Worm (Caenorhabditis elegans) whole organism, late embryonic: Measurements from ENCODE around the gene unc-78.
A peak's percentile ranks its signal among the peaks of the same experiment; 100 is the strongest.

Source experiments
- C38D4.7 ChIP-seq: fragments of 200-800 bp; sonication (Bioruptor generic); optimal IDR thresholded peaks from 2 replicates; lab custom pipeline; 2018; ENCODE audit warnings: mild to moderate bottlenecking, missing genetic modification characterization, moderate library complexity, missing compliant biosample characterization
- F13H6.1 ChIP-seq: sonication (generic microtip); optimal IDR thresholded peaks from 2 replicates; lab custom pipeline; 2016; ENCODE audit warnings: missing genetic modification characterization, missing compliant biosample characterization
- ahr-1 ChIP-seq: sonication (generic microtip); optimal IDR thresholded peaks from 2 replicates; lab custom pipeline; 2016; ENCODE audit warnings: missing genetic modification characterization, missing compliant biosample characterization
- ceh-19 ChIP-seq: fragments of 200-800 bp; sonication (Bioruptor generic); optimal IDR thresholded peaks from 2 replicates; lab custom pipeline; 2018; ENCODE audit warnings: mild to moderate bottlenecking, missing genetic modification characterization, missing compliant biosample characterization
- ceh-2 ChIP-seq: sonication (generic microtip); optimal IDR thresholded peaks from 2 replicates; lab custom pipeline; 2016; ENCODE audit warnings: missing genotype, missing genetic modification characterization, missing compliant biosample characterization
- ceh-22 ChIP-seq: sonication (generic microtip); optimal IDR thresholded peaks from 2 replicates; lab custom pipeline; 2017; ENCODE audit warnings: missing biosample characterization, missing genetic modification characterization
- ceh-24 ChIP-seq: sonication (generic microtip); optimal IDR thresholded peaks from 2 replicates; lab custom pipeline; 2016; ENCODE audit warnings: mild to moderate bottlenecking, missing genetic modification characterization, missing compliant biosample characterization
- ceh-30 ChIP-seq: fragments of 150-350 bp; optimal IDR thresholded peaks from 2 replicates; lab custom pipeline; 2014; ENCODE audit warnings: missing biosample characterization, missing genetic modification characterization
- ceh-31 ChIP-seq: sonication (generic microtip); optimal IDR thresholded peaks from 2 replicates; lab custom pipeline; 2016; ENCODE audit warnings: missing genetic modification characterization, missing compliant biosample characterization
- ceh-48 ChIP-seq: sonication (generic microtip); optimal IDR thresholded peaks from 2 replicates; lab custom pipeline; 2016; ENCODE audit warnings: missing genetic modification characterization, inconsistent platforms, missing compliant biosample characterization
- ceh-6 ChIP-seq: fragments of 200-800 bp; sonication (Bioruptor generic); optimal IDR thresholded peaks from 2 replicates; lab custom pipeline; 2018; ENCODE audit warnings: mild to moderate bottlenecking, missing genetic modification characterization, missing compliant biosample characterization
- che-1 ChIP-seq: sonication (generic microtip); optimal IDR thresholded peaks from 2 replicates; lab custom pipeline; 2016; ENCODE audit warnings: mild to moderate bottlenecking, missing genetic modification characterization, missing compliant biosample characterization
- elt-4 ChIP-seq: sonication (generic microtip); optimal IDR thresholded peaks from 2 replicates; lab custom pipeline; 2016; ENCODE audit warnings: missing genetic modification characterization, missing compliant biosample characterization
- ets-4 ChIP-seq: sonication (generic microtip); optimal IDR thresholded peaks from 2 replicates; lab custom pipeline; 2016; ENCODE audit warnings: missing genetic modification characterization, missing compliant biosample characterization
- fax-1 ChIP-seq: sonication (generic microtip); optimal IDR thresholded peaks from 2 replicates; lab custom pipeline; 2016; ENCODE audit warnings: missing genotype, missing genetic modification characterization, missing compliant biosample characterization
- fkh-6 ChIP-seq: sonication (generic microtip); optimal IDR thresholded peaks from 2 replicates; lab custom pipeline; 2016; ENCODE audit warnings: missing genetic modification characterization, missing compliant biosample characterization
- hlh-15 ChIP-seq: sonication (generic microtip); optimal IDR thresholded peaks from 2 replicates; lab custom pipeline; 2016; ENCODE audit warnings: missing genetic modification characterization, missing compliant biosample characterization
- hlh-6 ChIP-seq: sonication (generic microtip); optimal IDR thresholded peaks from 2 replicates; lab custom pipeline; 2016; ENCODE audit warnings: missing genotype, missing genetic modification characterization, missing compliant biosample characterization
- hlh-8 ChIP-seq: sonication (generic microtip); optimal IDR thresholded peaks from 2 replicates; lab custom pipeline; 2016; ENCODE audit warnings: missing genotype, missing genetic modification characterization, missing compliant biosample characterization
- lin-11 ChIP-seq: fragments of 200-800 bp; sonication (Bioruptor generic); optimal IDR thresholded peaks from 2 replicates; lab custom pipeline; 2018; ENCODE audit warnings: mild to moderate bottlenecking, missing genetic modification characterization, missing compliant biosample characterization
- nhr-11 ChIP-seq: fragments of 150-350 bp; optimal IDR thresholded peaks from 2 replicates; lab custom pipeline; 2014; ENCODE audit warnings: missing biosample characterization, missing genetic modification characterization
- nhr-232 ChIP-seq: sonication (generic microtip); optimal IDR thresholded peaks from 2 replicates; lab custom pipeline; 2016; ENCODE audit warnings: missing genetic modification characterization, missing compliant biosample characterization
- npax-4 ChIP-seq: sonication (generic microtip); optimal IDR thresholded peaks from 2 replicates; lab custom pipeline; 2016; ENCODE audit warnings: missing genetic modification characterization, missing compliant biosample characterization
- pat-9 ChIP-seq: fragments of 200-800 bp; sonication (Bioruptor generic); optimal IDR thresholded peaks from 2 replicates; lab custom pipeline; 2018; ENCODE audit warnings: mild to moderate bottlenecking, missing genetic modification characterization, moderate library complexity, missing compliant biosample characterization
- pax-1 ChIP-seq: fragments of 150-350 bp; optimal IDR thresholded peaks from 2 replicates; lab custom pipeline; 2014; ENCODE audit warnings: missing biosample characterization, missing genetic modification characterization
- pha-2 ChIP-seq: sonication (generic microtip); optimal IDR thresholded peaks from 2 replicates; lab custom pipeline; 2017; ENCODE audit warnings: mild to moderate bottlenecking, missing genetic modification characterization, missing compliant biosample characterization
- pha-4 ChIP-seq: fragments of 150-350 bp; optimal IDR thresholded peaks from 2 replicates; lab custom pipeline; 2018; ENCODE audit warnings: missing biosample characterization, missing genetic modification reagents, missing genetic modification characterization
- pros-1 ChIP-seq: fragments of 150-350 bp; optimal IDR thresholded peaks from 2 replicates; lab custom pipeline; 2014; ENCODE audit warnings: missing biosample characterization, missing genetic modification reagents, missing genetic modification characterization
- ref-2 ChIP-seq: sonication (generic microtip); optimal IDR thresholded peaks from 2 replicates; lab custom pipeline; 2016; ENCODE audit warnings: missing genetic modification characterization, missing compliant biosample characterization
- rnt-1 ChIP-seq: sonication (generic microtip); optimal IDR thresholded peaks from 2 replicates; lab custom pipeline; 2016; ENCODE audit warnings: missing genetic modification characterization, missing compliant biosample characterization
- sox-4 ChIP-seq: sonication (generic microtip); optimal IDR thresholded peaks from 2 replicates; lab custom pipeline; 2017; ENCODE audit warnings: mild to moderate bottlenecking, missing genetic modification characterization, inconsistent platforms, missing compliant biosample characterization
- unc-55 ChIP-seq: sonication (generic microtip); optimal IDR thresholded peaks from 2 replicates; lab custom pipeline; 2017; ENCODE audit warnings: missing biosample characterization, missing genetic modification reagents, missing genetic modification characterization

unc-78 gene

ce11 chrX:3444514-3444913, 33.1 kb upstream of the unc-78 start, which contains the start of gene ZK813.7:
Gene ZK813.7 (plus strand): TSS chrX:3444814.
- no peak for TF ChIP-seq pha-2 (tag; lab: Kevin White, UChicago)

DNA sequence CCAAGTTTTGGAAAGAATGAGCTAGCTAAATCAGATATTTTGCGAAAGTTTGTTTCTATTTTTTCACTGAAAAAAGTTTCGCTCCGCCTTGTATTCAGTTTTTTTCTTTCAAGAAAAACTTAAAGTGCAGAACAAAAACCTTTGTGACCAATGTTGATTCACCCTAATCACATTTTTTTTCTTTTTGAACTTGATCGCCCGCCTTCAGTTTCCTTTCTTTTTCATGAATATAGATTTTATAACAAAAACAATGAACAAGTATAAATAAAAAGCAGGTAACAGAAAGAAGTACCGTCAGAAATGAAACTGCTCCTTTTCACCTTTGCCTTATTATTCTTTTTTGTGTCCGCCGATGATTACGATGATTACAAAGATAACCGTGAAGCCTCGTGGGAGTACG, 32.1 kb upstream of the unc-78 start, which contains the start of gene ZK813.2:
TSS of gene ZK813.2 (plus strand) at position 301 of the 400 bp plus-strand sequence.
- no peak for TF ChIP-seq ahr-1 (tag; lab: Kevin White, UChicago)
- TF ChIP-seq sox-4 (tag; lab: Kevin White, UChicago), result no peak
- TF ChIP-seq elt-4, result no peak
- no peak for TF ChIP-seq lin-11 (tag; lab: Kevin White, UChicago)
- TF ChIP-seq pha-4, result no peak
- no peak for TF ChIP-seq ceh-24
- no peak for TF ChIP-seq ceh-31 (tag; lab: Kevin White, UChicago)
- TF ChIP-seq, all 69 proteins: peak for 0

DNA sequence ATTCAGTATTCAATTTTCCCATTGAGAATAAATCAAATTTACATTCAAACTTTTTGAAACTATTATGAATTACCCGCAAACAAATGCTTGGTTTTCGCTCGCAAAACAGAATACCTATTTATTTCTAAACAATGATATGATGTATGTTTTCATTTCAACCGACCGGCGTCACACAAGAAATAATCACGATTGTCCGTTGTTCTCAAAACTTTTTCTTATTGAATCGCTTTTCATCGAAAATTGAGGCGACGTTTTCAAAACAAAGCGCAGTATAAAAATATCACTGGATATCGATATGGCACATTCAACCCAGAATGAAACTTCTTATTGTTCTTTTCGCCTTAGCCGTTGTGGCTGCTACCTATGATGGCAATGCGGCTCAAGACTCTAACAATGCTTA, 30.1 kb upstream of the unc-78 start, which contains the start of gene ZK813.3:
TSS of gene ZK813.3 (plus strand) at position 301 of the 400 bp plus-strand sequence.
- TF ChIP-seq ceh-24 (no peak), pax-1 (tag; lab: Kevin White, UChicago) (no peak), ets-4 (tag; lab: Kevin White, UChicago) (no peak), ceh-22 (no peak), pros-1 (tag; lab: Kevin White, UChicago) (no peak), ceh-6 (no peak), fkh-6 (tag; lab: Kevin White, UChicago) (no peak), ref-2 (tag; lab: Kevin White, UChicago) (no peak), pat-9 (tag; lab: Kevin White, UChicago) (no peak), hlh-6 (tag; lab: Kevin White, UChicago) (no peak), nhr-232 (tag; lab: Kevin White, UChicago) (no peak), ceh-30 (tag; lab: Kevin White, UChicago) (no peak), fax-1 (tag; lab: Kevin White, UChicago) (no peak), elt-4 (no peak), nhr-11 (tag; lab: Kevin White, UChicago) (no peak), pha-4 (no peak), ceh-2 (tag; lab: Kevin White, UChicago) (no peak), hlh-8 (no peak), C38D4.7 (GFP tag; lab: Kevin White, UChicago) (no peak)

DNA sequence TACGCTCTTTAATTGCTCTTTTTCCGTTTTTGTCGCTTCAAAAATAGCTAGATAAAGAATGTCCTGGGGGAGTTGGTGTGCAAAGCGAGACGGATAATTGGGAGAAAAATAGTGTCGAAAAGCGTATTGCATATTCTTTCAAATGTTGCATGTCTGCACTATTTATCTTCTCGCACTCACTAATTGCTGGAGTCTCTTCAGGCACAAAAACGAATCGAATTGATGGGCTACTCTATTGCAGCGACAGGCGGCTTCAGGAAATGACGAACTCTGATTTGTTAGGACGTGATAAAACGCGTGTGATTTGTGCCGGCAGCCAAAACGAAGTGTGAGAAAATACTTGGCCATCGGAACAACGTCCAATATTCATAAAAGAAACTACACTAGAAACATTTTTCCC, 28.9 kb upstream of the unc-78 start:
- TF ChIP-seq npax-4 (no peak), unc-55 (GFP tag; lab: Kevin White, UChicago) (peak; percentile 55), rnt-1 (tag; lab: Kevin White, UChicago) (peak; percentile 6)
- TF ChIP-seq, all 69 proteins: peak for 2

DNA sequence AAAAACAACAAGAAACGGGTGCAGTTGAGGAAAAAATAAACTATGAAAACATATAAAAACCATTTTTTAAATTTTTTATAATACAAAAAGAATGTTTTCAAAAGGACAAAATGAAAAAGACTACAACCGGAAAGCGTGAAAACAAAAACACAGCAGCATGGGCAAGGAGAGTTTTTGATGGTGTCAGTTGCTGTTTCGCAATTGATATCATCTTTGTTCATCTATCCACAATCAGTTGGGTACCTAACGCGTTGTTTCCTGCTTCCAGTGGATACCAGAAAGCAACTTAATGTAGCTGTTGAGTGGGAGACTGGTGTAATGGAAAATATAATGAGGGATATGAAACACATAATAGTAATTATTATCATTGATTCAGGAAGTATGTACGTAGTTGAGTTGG, 28.4 kb upstream of the unc-78 start:
- TF ChIP-seq F13H6.1 (tag; lab: Kevin White, UChicago) (no peak), che-1 (tag; lab: Kevin White, UChicago) (no peak), ceh-48 (tag; lab: Kevin White, UChicago) (no peak), pros-1 (tag; lab: Kevin White, UChicago) (no peak), C38D4.7 (GFP tag; lab: Kevin White, UChicago) (no peak), hlh-15 (tag; lab: Kevin White, UChicago) (no peak), sox-4 (tag; lab: Kevin White, UChicago) (no peak), ceh-24 (no peak), ceh-2 (tag; lab: Kevin White, UChicago) (no peak), ceh-19 (GFP tag; lab: Kevin White, UChicago) (no peak), rnt-1 (tag; lab: Kevin White, UChicago) (no peak), ahr-1 (tag; lab: Kevin White, UChicago) (no peak)

- no peak for TF ChIP-seq ceh-31 (tag; lab: Kevin White, UChicago)
Observed at ce11 chrX:3430020-3430419, 18.6 kb upstream of the unc-78 start, which contains the start of gene ZK813.4. Gene ZK813.4 (minus strand): TSS chrX:3430120.
